Fruit fly (Drosophila melanogaster) whole organism, embryonic: ENCODE data around the gene CSN1b.

Experiments used
- Ada2b ChIP-seq: fragments of 200-800 bp; sonication (Bioruptor generic); IDR thresholded peaks from 2 replicates; pipeline ENCODE4 v1.3.6; 2022; ENCODE audit warnings: missing biosample characterization, missing genetic modification characterization
- Aef1 ChIP-seq: fragments of 200-800 bp; sonication (Bioruptor generic); IDR thresholded peaks from 3 replicates; pipeline ENCODE4 v1.3.6; 2022; ENCODE audit warnings: missing biosample characterization, missing genetic modification characterization
- B-H1 ChIP-seq: fragments of 200-800 bp; sonication (Bioruptor generic); IDR thresholded peaks from 3 replicates; pipeline ENCODE4 v1.3.6; 2022; ENCODE audit warnings: missing biosample characterization, missing genetic modification characterization
- CG10209 ChIP-seq: fragments of 200-800 bp; sonication (Bioruptor generic); optimal IDR thresholded peaks from 3 replicates; lab custom pipeline; 2017; ENCODE audit warnings: missing biosample characterization, mild to moderate bottlenecking, missing genetic modification characterization, missing genetic modification reagents
- CG10959 ChIP-seq: fragments of 200-800 bp; sonication (Bioruptor generic); IDR thresholded peaks from 2 replicates; pipeline ENCODE4 v1.3.6; 2022; ENCODE audit warnings: missing biosample characterization, missing genetic modification characterization
- CG10979 ChIP-seq: fragments of 200-800 bp; sonication (Bioruptor generic); optimal IDR thresholded peaks from 2 replicates; lab custom pipeline; 2018; ENCODE audit warnings: missing biosample characterization, mild to moderate bottlenecking, missing genetic modification characterization, moderate library complexity
- CG11398 ChIP-seq: fragments of 200-800 bp; sonication (Bioruptor generic); optimal IDR thresholded peaks from 2 replicates; lab custom pipeline; 2016; ENCODE audit warnings: missing biosample characterization, missing genetic modification characterization
- CG11504 ChIP-seq: fragments of 200-800 bp; sonication (Bioruptor generic); optimal IDR thresholded peaks from 3 replicates; lab custom pipeline; 2019; ENCODE audit warnings: missing biosample characterization, mild to moderate bottlenecking, missing genetic modification characterization, moderate library complexity
- CG11695 ChIP-seq: fragments of 200-800 bp; sonication (Bioruptor generic); IDR thresholded peaks from 3 replicates; pipeline ENCODE4 v1.3.6; 2022; ENCODE audit warnings: missing biosample characterization, missing genetic modification characterization
- CG11723 ChIP-seq: fragments of 200-800 bp; sonication (Bioruptor generic); optimal IDR thresholded peaks from 2 replicates; lab custom pipeline; 2017; ENCODE audit warnings: missing biosample characterization, mild to moderate bottlenecking, missing genetic modification characterization
- CG12219 ChIP-seq: fragments of 200-800 bp; sonication (Bioruptor generic); optimal IDR thresholded peaks from 3 replicates; lab custom pipeline; 2018; ENCODE audit warnings: missing biosample characterization, mild to moderate bottlenecking, missing genetic modification characterization
- CG12236 ChIP-seq: fragments of 200-800 bp; sonication (Bioruptor generic); optimal IDR thresholded peaks from 2 replicates; lab custom pipeline; 2016; ENCODE audit warnings: missing biosample characterization, missing genetic modification characterization
- CG12659 ChIP-seq: fragments of 200-800 bp; sonication (Bioruptor generic); optimal IDR thresholded peaks from 3 replicates; lab custom pipeline; 2017; ENCODE audit warnings: mild to moderate bottlenecking, missing biosample characterization, missing genetic modification reagents, missing genetic modification characterization
- CG14014 ChIP-seq: fragments of 200-800 bp; sonication (Bioruptor generic); IDR thresholded peaks from 2 replicates; pipeline ENCODE4 v1.3.6; 2022; ENCODE audit warnings: missing biosample characterization, missing genetic modification characterization
- CG1602 ChIP-seq: fragments of 200-800 bp; sonication (Bioruptor generic); optimal IDR thresholded peaks from 3 replicates; lab custom pipeline; 2016; ENCODE audit warnings: missing biosample characterization, missing genetic modification characterization
- CG2889 ChIP-seq: fragments of 200-800 bp; sonication (Bioruptor generic); IDR thresholded peaks from 3 replicates; pipeline ENCODE4 v1.3.6; 2022; ENCODE audit warnings: missing biosample characterization, missing genetic modification characterization
- CG31365 ChIP-seq: fragments of 200-800 bp; sonication (Bioruptor generic); optimal IDR thresholded peaks from 2 replicates; lab custom pipeline; 2018; ENCODE audit warnings: missing biosample characterization, mild to moderate bottlenecking, missing genetic modification characterization
- CG34422 ChIP-seq: fragments of 200-800 bp; sonication (Bioruptor generic); IDR thresholded peaks from 3 replicates; pipeline ENCODE4 v1.3.6; 2022; ENCODE audit warnings: missing biosample characterization, missing genetic modification characterization
- CG43689 ChIP-seq: fragments of 200-800 bp; sonication (Bioruptor generic); IDR thresholded peaks from 2 replicates; pipeline ENCODE4 v1.3.6; 2022; ENCODE audit warnings: missing biosample characterization, missing genetic modification characterization
- CG7357 ChIP-seq: fragments of 200-800 bp; sonication (Bioruptor generic); IDR thresholded peaks from 3 replicates; pipeline ENCODE4 v1.3.6; 2022; ENCODE audit warnings: missing biosample characterization, missing genetic modification characterization
- CG7556 ChIP-seq: fragments of 200-800 bp; sonication (Bioruptor generic); optimal IDR thresholded peaks from 2 replicates; lab custom pipeline; 2017; ENCODE audit warnings: missing biosample characterization, mild to moderate bottlenecking, missing genetic modification characterization
- Camta ChIP-seq: fragments of 200-800 bp; sonication (Bioruptor generic); optimal IDR thresholded peaks from 2 replicates; lab custom pipeline; 2016; ENCODE audit warnings: missing biosample characterization, missing genetic modification characterization
- CoRest ChIP-seq: fragments of 200-800 bp; sonication (Bioruptor generic); optimal IDR thresholded peaks from 3 replicates; lab custom pipeline; 2018; ENCODE audit warnings: missing biosample characterization, mild to moderate bottlenecking, missing genetic modification characterization, moderate library complexity
- Ets97D ChIP-seq: fragments of 200-800 bp; sonication (Bioruptor generic); optimal IDR thresholded peaks from 3 replicates; lab custom pipeline; 2016; ENCODE audit warnings: missing biosample characterization, missing genetic modification characterization
- Gsc ChIP-seq: fragments of 200-800 bp; sonication (Bioruptor generic); IDR thresholded peaks from 2 replicates; pipeline ENCODE4 v1.3.6; 2022; ENCODE audit warnings: missing biosample characterization, missing genetic modification characterization
- HLH54F ChIP-seq: fragments of 200-800 bp; sonication (Bioruptor generic); optimal IDR thresholded peaks from 3 replicates; lab custom pipeline; 2016; ENCODE audit warnings: missing biosample characterization, missing genetic modification characterization
- HLHmδ ChIP-seq: fragments of 200-800 bp; sonication (Bioruptor generic); optimal IDR thresholded peaks from 2 replicates; lab custom pipeline; 2018; ENCODE audit warnings: missing biosample characterization, mild to moderate bottlenecking, missing genetic modification characterization, moderate library complexity
- Kr ChIP-seq: fragments of 200-800 bp; sonication (Bioruptor generic); optimal IDR thresholded peaks from 2 replicates; lab custom pipeline; 2017; ENCODE audit warnings: missing biosample characterization, mild to moderate bottlenecking, missing genetic modification characterization
- Lhr ChIP-seq: fragments of 200-800 bp; sonication (Bioruptor generic); optimal IDR thresholded peaks from 3 replicates; lab custom pipeline; 2017; ENCODE audit warnings: mild to moderate bottlenecking, missing biosample characterization, missing genetic modification reagents, missing genetic modification characterization
- MBD-R2 ChIP-seq: fragments of 200-800 bp; sonication (Bioruptor generic); IDR thresholded peaks from 2 replicates; pipeline ENCODE4 v1.3.6; 2022; ENCODE audit warnings: missing biosample characterization, missing genetic modification characterization
- Med ChIP-seq: fragments of 200-800 bp; sonication (Bioruptor generic); peaks from one replicate; lab custom pipeline; 2016; ENCODE audit warnings: missing biosample characterization, missing genetic modification characterization, mild to moderate bottlenecking, inconsistent platforms, moderate library complexity
- Nf-YA ChIP-seq: fragments of 200-800 bp; sonication (Bioruptor generic); IDR thresholded peaks from 2 replicates; pipeline ENCODE4 v1.3.6; 2022; ENCODE audit warnings: missing biosample characterization, missing genetic modification characterization
- Opbp ChIP-seq: fragments of 200-800 bp; sonication (Bioruptor generic); IDR thresholded peaks from 3 replicates; pipeline ENCODE4 v1.3.6; 2022; ENCODE audit warnings: missing biosample characterization, missing genetic modification characterization; ENCODE audit not compliant: partially characterized antibody
- Sox100B ChIP-seq: fragments of 200-800 bp; sonication (Bioruptor generic); optimal IDR thresholded peaks from 3 replicates; lab custom pipeline; 2018; ENCODE audit warnings: missing biosample characterization, mild to moderate bottlenecking, missing genetic modification characterization
- Sox102F ChIP-seq: fragments of 200-800 bp; sonication (Bioruptor generic); optimal IDR thresholded peaks from 2 replicates; lab custom pipeline; 2018; ENCODE audit warnings: missing biosample characterization, mild to moderate bottlenecking, missing genetic modification characterization, moderate library complexity
- Stat92E ChIP-seq, 3 experiments: fragments of >200 bp in 2 of 3; fragments of 200-800 bp in 1 of 3; sonication (Bioruptor generic) in 1 of 3; optimal IDR thresholded peaks; 2 replicates each; lab custom pipeline; 2017 to 2019; ENCODE audit warnings: missing biosample characterization in 3 of 3, missing genetic modification characterization in 3 of 3, mild to moderate bottlenecking in 1 of 3, moderate library complexity in 1 of 3
- TFAM ChIP-seq: fragments of 200-800 bp; sonication (Bioruptor generic); optimal IDR thresholded peaks from 2 replicates; lab custom pipeline; 2017; ENCODE audit warnings: missing biosample characterization, missing genetic modification characterization, inconsistent platforms
- ap ChIP-seq: fragments of 200-800 bp; sonication (Bioruptor generic); IDR thresholded peaks from 2 replicates; pipeline ENCODE4 v1.3.6; 2022; ENCODE audit warnings: missing biosample characterization, missing genetic modification characterization
- bbx ChIP-seq: fragments of 200-800 bp; sonication (Bioruptor generic); IDR thresholded peaks from 2 replicates; pipeline ENCODE4 v1.3.6; 2022; ENCODE audit warnings: missing biosample characterization, missing genetic modification characterization; ENCODE audit not compliant: partially characterized antibody
- br ChIP-seq: fragments of >200 bp; optimal IDR thresholded peaks from 2 replicates; lab custom pipeline; 2017
- dm ChIP-seq: fragments of 200-800 bp; sonication (Bioruptor generic); optimal IDR thresholded peaks from 3 replicates; lab custom pipeline; 2016; ENCODE audit warnings: missing biosample characterization, missing genetic modification characterization
- eve ChIP-seq, 2 experiments: fragments of >200 bp; optimal IDR thresholded peaks; 2 replicates each; lab custom pipeline; 2017; ENCODE audit warnings: missing biosample characterization in 2 of 2, missing genetic modification characterization in 2 of 2
- grn ChIP-seq: fragments of 200-800 bp; sonication (Bioruptor generic); optimal IDR thresholded peaks from 3 replicates; lab custom pipeline; 2017; ENCODE audit warnings: missing biosample characterization, missing genetic modification characterization
- gt ChIP-seq: fragments of 200-800 bp; sonication (Bioruptor generic); IDR thresholded peaks from 2 replicates; pipeline ENCODE4 v1.3.6; 2022; ENCODE audit warnings: missing biosample characterization, missing genetic modification characterization
- ham ChIP-seq: fragments of 200-800 bp; sonication (Bioruptor generic); IDR thresholded peaks from 2 replicates; pipeline ENCODE4 v1.3.6; 2022; ENCODE audit warnings: missing biosample characterization, missing genetic modification characterization
- jumu ChIP-seq: fragments of 200-800 bp; sonication (Bioruptor generic); optimal IDR thresholded peaks from 3 replicates; lab custom pipeline; 2016; ENCODE audit warnings: missing biosample characterization, missing genetic modification characterization
- kay ChIP-seq: fragments of 200-800 bp; sonication (Bioruptor generic); optimal IDR thresholded peaks from 2 replicates; lab custom pipeline; 2016; ENCODE audit warnings: missing biosample characterization, missing genetic modification characterization
- lbe ChIP-seq: fragments of 200-800 bp; sonication (Bioruptor generic); optimal IDR thresholded peaks from 2 replicates; lab custom pipeline; 2016; ENCODE audit warnings: missing biosample characterization, mild to moderate bottlenecking, missing genetic modification characterization
- pum ChIP-seq: fragments of 200-800 bp; sonication (Bioruptor generic); optimal IDR thresholded peaks from 2 replicates; lab custom pipeline; 2016; ENCODE audit warnings: missing biosample characterization, missing genetic modification characterization
- run ChIP-seq: fragments of 200-800 bp; sonication (Bioruptor generic); optimal IDR thresholded peaks from 3 replicates; lab custom pipeline; 2018; ENCODE audit warnings: missing biosample characterization, mild to moderate bottlenecking, missing genetic modification characterization
- sd ChIP-seq: fragments of 200-800 bp; sonication (Bioruptor generic); optimal IDR thresholded peaks from 3 replicates; lab custom pipeline; 2018; ENCODE audit warnings: missing biosample characterization, mild to moderate bottlenecking, missing genetic modification characterization, moderate library complexity
- sim ChIP-seq: fragments of 200-800 bp; sonication (Bioruptor generic); IDR thresholded peaks from 2 replicates; pipeline ENCODE4 v1.3.6; 2022; ENCODE audit warnings: missing biosample characterization, missing genetic modification characterization
- so ChIP-seq: fragments of 200-800 bp; sonication (Bioruptor generic); IDR thresholded peaks from 3 replicates; pipeline ENCODE4 v1.3.6; 2022; ENCODE audit warnings: missing biosample characterization, missing genetic modification characterization

The CSN1b gene

DNA sequence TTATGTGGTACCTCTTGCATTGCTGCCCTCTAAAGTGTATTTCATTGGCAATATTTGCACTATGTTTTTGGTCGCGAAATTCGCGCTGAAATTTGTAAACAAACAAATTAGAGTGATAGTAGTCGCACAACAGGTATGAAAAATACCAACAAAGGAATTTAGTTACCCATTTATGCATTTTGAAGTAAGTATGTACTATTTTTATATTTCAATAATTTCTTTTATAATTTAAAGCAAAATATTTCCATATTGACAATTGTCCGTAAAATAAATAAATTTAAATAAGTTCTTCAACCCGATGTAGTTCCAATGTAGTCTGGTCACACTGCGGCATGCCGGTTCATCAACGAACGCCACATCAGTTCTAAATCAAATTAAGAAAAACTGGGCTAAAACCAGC is 32.3 kb downstream of the CSN1b start, which contains the start of the genes Rad9 and Uggt (continued):
- TF ChIP-seq ap (no peak), so (no peak), Sox102F (GFP tag; lab: Kevin White, UChicago) (no peak), jumu (GFP tag; lab: Kevin White, UChicago) (no peak), CG11695 (GFP tag; lab: Robert Waterston, UW) (0 out of 3 replicates have a peak, but pooled peaks have one; percentile 7), Med (GFP tag; lab: Kevin White, UChicago) (no peak), Lhr (GFP tag; lab: Kevin White, UChicago) (no peak), B-H1 (no peak), gt (GFP tag; lab: Robert Waterston, UW) (no peak), br (lab: Kevin White, UChicago) (no peak), sd (tag; lab: Kevin White, UChicago) (no peak), Nf-YA (GFP tag; lab: Robert Waterston, UW) (no peak), sim (GFP tag; lab: Robert Waterston, UW) (no peak), MBD-R2 (peak; percentile 61; the same call in 1 of the 2 replicates), Ada2b (GFP tag; lab: Robert Waterston, UW) (no peak), kay (GFP tag; lab: Kevin White, UChicago) (no peak), CG10209 (GFP tag; lab: Kevin White, UChicago) (no peak), CG11723 (GFP tag; lab: Kevin White, UChicago) (no peak), Camta (GFP tag; lab: Kevin White, UChicago) (no peak), CG11504 (tag; lab: Kevin White, UChicago) (no peak), CoRest (tag; lab: Kevin White, UChicago) (no peak), CG7556 (no peak), eve (GFP tag; optimal IDR thresholded peaks at IDR 0.05; lab: Kevin White, UChicago) (no peak), CG43689 (no peak), CG12219 (no peak), ham (GFP tag; lab: Robert Waterston, UW) (no peak), Ets97D (GFP tag; lab: Kevin White, UChicago) (no peak), HLH54F (GFP tag; lab: Kevin White, UChicago) (no peak), CG11398 (GFP tag; lab: Kevin White, UChicago) (no peak), CG34422 (GFP tag; lab: Robert Waterston, UW) (no peak; the same call in 2 of the 3 replicates), Aef1 (GFP tag; lab: Robert Waterston, UW) (no peak), Gsc (GFP tag; lab: Robert Waterston, UW) (no peak), CG12236 (GFP tag; lab: Kevin White, UChicago) (no peak), CG31365 (tag; lab: Kevin White, UChicago) (no peak), Sox100B (GFP tag; lab: Kevin White, UChicago) (no peak), bbx (no peak), CG1602 (GFP tag; lab: Kevin White, UChicago) (no peak), Opbp (GFP tag; lab: Robert Waterston, UW) (no peak), pum (no peak), Stat92E (GFP tag; optimal IDR thresholded peaks at IDR 0.05; lab: Kevin White, UChicago) (no peak), CG14014 (no peak), HLHmδ (GFP tag; lab: Kevin White, UChicago) (no peak), run (tag; lab: Kevin White, UChicago) (no peak), dm (GFP tag; lab: Kevin White, UChicago) (no peak), CG7357 (GFP tag; lab: Robert Waterston, UW) (no peak), CG10979 (tag; lab: Kevin White, UChicago) (peak; percentile 51), TFAM (GFP tag; lab: Kevin White, UChicago) (no peak), lbe (GFP tag; lab: Kevin White, UChicago) (no peak), CG12659 (peak; percentile 53), Kr (no peak), CG2889 (no peak), grn (GFP tag; lab: Kevin White, UChicago) (no peak), CG10959 (GFP tag; lab: Robert Waterston, UW) (no peak)
